Fruit fly (Drosophila melanogaster) whole organism, embryonic: ENCODE results near the gene CG1273.

Experiments
- ATbp ChIP-seq: fragments of 200-800 bp; sonication (Bioruptor generic); optimal IDR thresholded peaks from 2 replicates; lab custom pipeline; 2017; ENCODE audit warnings: missing biosample characterization, mild to moderate bottlenecking, missing genetic modification characterization, missing genetic modification reagents
- Atf3 ChIP-seq: fragments of 200-800 bp; sonication (Bioruptor generic); optimal IDR thresholded peaks from 3 replicates; lab custom pipeline; 2016; ENCODE audit warnings: missing biosample characterization, missing genetic modification characterization
- Bgb ChIP-seq: fragments of 200-800 bp; sonication (Bioruptor generic); IDR thresholded peaks from 2 replicates; pipeline ENCODE4 v1.3.6; 2022; ENCODE audit warnings: missing biosample characterization, missing genetic modification characterization; ENCODE audit not compliant: partially characterized antibody
- CG10209 ChIP-seq: fragments of 200-800 bp; sonication (Bioruptor generic); optimal IDR thresholded peaks from 3 replicates; lab custom pipeline; 2017; ENCODE audit warnings: missing biosample characterization, mild to moderate bottlenecking, missing genetic modification characterization, missing genetic modification reagents
- CG10366 ChIP-seq: fragments of 200-800 bp; sonication (Bioruptor generic); IDR thresholded peaks from 2 replicates; pipeline ENCODE4 v1.3.6; 2022; ENCODE audit warnings: missing biosample characterization, missing genetic modification characterization
- CG10431 ChIP-seq: fragments of 200-800 bp; sonication (Bioruptor generic); optimal IDR thresholded peaks from 3 replicates; lab custom pipeline; 2018; ENCODE audit warnings: missing biosample characterization, mild to moderate bottlenecking, missing genetic modification characterization
- CG11085 ChIP-seq: fragments of 200-800 bp; sonication (Bioruptor generic); IDR thresholded peaks from 2 replicates; pipeline ENCODE4 v1.3.6; 2022; ENCODE audit warnings: missing biosample characterization, missing genetic modification characterization
- CG12391 ChIP-seq: fragments of 200-800 bp; sonication (Bioruptor generic); optimal IDR thresholded peaks from 3 replicates; lab custom pipeline; 2018; ENCODE audit warnings: missing biosample characterization, mild to moderate bottlenecking, missing genetic modification characterization, moderate library complexity
- CG13775 ChIP-seq: fragments of 200-800 bp; sonication (Bioruptor generic); optimal IDR thresholded peaks from 3 replicates; lab custom pipeline; 2017; ENCODE audit warnings: missing biosample characterization, mild to moderate bottlenecking, missing genetic modification characterization
- CG14014 ChIP-seq: fragments of 200-800 bp; sonication (Bioruptor generic); IDR thresholded peaks from 2 replicates; pipeline ENCODE4 v1.3.6; 2022; ENCODE audit warnings: missing biosample characterization, missing genetic modification characterization
- CG14441 ChIP-seq: fragments of 200-800 bp; sonication (Bioruptor generic); IDR thresholded peaks from 2 replicates; pipeline ENCODE4 v1.3.6; 2022; ENCODE audit warnings: missing biosample characterization, missing genetic modification characterization
- CG17829 ChIP-seq: fragments of 200-800 bp; optimal IDR thresholded peaks from 2 replicates; lab custom pipeline; 2019; ENCODE audit warnings: missing biosample characterization, mild to moderate bottlenecking, missing genetic modification characterization, moderate library complexity
- CG18619 ChIP-seq: fragments of 200-800 bp; sonication (Bioruptor generic); optimal IDR thresholded peaks from 3 replicates; lab custom pipeline; 2017; ENCODE audit warnings: missing biosample characterization, mild to moderate bottlenecking, missing genetic modification characterization
- CG2116 ChIP-seq: fragments of 200-800 bp; sonication (Bioruptor generic); optimal IDR thresholded peaks from 3 replicates; lab custom pipeline; 2018; ENCODE audit warnings: missing biosample characterization, mild to moderate bottlenecking, missing genetic modification characterization
- CG2120 ChIP-seq: fragments of 200-800 bp; sonication (Bioruptor generic); optimal IDR thresholded peaks from 3 replicates; lab custom pipeline; 2016; ENCODE audit warnings: missing biosample characterization, missing genetic modification characterization
- CG30403 ChIP-seq: fragments of 200-800 bp; sonication (Bioruptor generic); optimal IDR thresholded peaks from 3 replicates; lab custom pipeline; 2016; ENCODE audit warnings: missing biosample characterization, missing genetic modification characterization
- CG31365 ChIP-seq: fragments of 200-800 bp; sonication (Bioruptor generic); optimal IDR thresholded peaks from 2 replicates; lab custom pipeline; 2018; ENCODE audit warnings: missing biosample characterization, mild to moderate bottlenecking, missing genetic modification characterization
- CG3847 ChIP-seq: fragments of 200-800 bp; sonication (Bioruptor generic); IDR thresholded peaks from 2 replicates; pipeline ENCODE4 v1.3.6; 2022; ENCODE audit warnings: missing biosample characterization, missing genetic modification characterization
- CG5180 ChIP-seq: fragments of 200-800 bp; sonication (Bioruptor generic); optimal IDR thresholded peaks from 3 replicates; lab custom pipeline; 2017; ENCODE audit warnings: missing biosample characterization, missing genetic modification characterization, mild to moderate bottlenecking, moderate library complexity, missing genetic modification reagents
- CG7372 ChIP-seq: fragments of 200-800 bp; sonication (Bioruptor generic); IDR thresholded peaks from 2 replicates; pipeline ENCODE4 v1.3.6; 2022; ENCODE audit warnings: missing biosample characterization, missing genetic modification characterization
- CG9727 ChIP-seq: fragments of 200-800 bp; sonication (Bioruptor generic); optimal IDR thresholded peaks from 3 replicates; lab custom pipeline; 2017; ENCODE audit warnings: missing biosample characterization, mild to moderate bottlenecking, missing genetic modification characterization
- CHES-1-like ChIP-seq: fragments of 200-800 bp; sonication (Bioruptor generic); optimal IDR thresholded peaks from 2 replicates; lab custom pipeline; 2016; ENCODE audit warnings: missing biosample characterization, missing genetic modification characterization
- Doc3 ChIP-seq: fragments of 200-800 bp; sonication (Bioruptor generic); IDR thresholded peaks from 3 replicates; pipeline ENCODE4 v1.3.6; 2022; ENCODE audit warnings: missing biosample characterization, missing genetic modification characterization; ENCODE audit not compliant: partially characterized antibody
- Drgx ChIP-seq: fragments of 200-800 bp; sonication (Bioruptor generic); IDR thresholded peaks from 2 replicates; pipeline ENCODE4 v1.3.6; 2022; ENCODE audit warnings: missing biosample characterization, missing genetic modification characterization
- Elba2 ChIP-seq: fragments of 200-800 bp; sonication (Bioruptor generic); optimal IDR thresholded peaks from 3 replicates; lab custom pipeline; 2016; ENCODE audit warnings: missing biosample characterization, missing genetic modification characterization
- Gug ChIP-seq: fragments of 200-800 bp; sonication (Bioruptor generic); IDR thresholded peaks from 4 replicates; pipeline ENCODE4 v1.3.6; 2022; ENCODE audit warnings: missing biosample characterization, missing genetic modification characterization
- Ssrp ChIP-seq: fragments of 200-800 bp; sonication (Bioruptor generic); optimal IDR thresholded peaks from 2 replicates; lab custom pipeline; 2018; ENCODE audit warnings: missing biosample characterization, mild to moderate bottlenecking, missing genetic modification characterization, moderate library complexity
- Xbp1 ChIP-seq: fragments of 200-800 bp; sonication (Bioruptor generic); optimal IDR thresholded peaks from 3 replicates; lab custom pipeline; 2016; ENCODE audit warnings: missing biosample characterization, mild to moderate bottlenecking, missing genetic modification characterization
- ap ChIP-seq: fragments of 200-800 bp; sonication (Bioruptor generic); IDR thresholded peaks from 2 replicates; pipeline ENCODE4 v1.3.6; 2022; ENCODE audit warnings: missing biosample characterization, missing genetic modification characterization
- bcd ChIP-seq: fragments of 200-800 bp; sonication (Bioruptor generic); optimal IDR thresholded peaks from 2 replicates; lab custom pipeline; 2017; ENCODE audit warnings: missing biosample characterization, mild to moderate bottlenecking, missing genetic modification characterization
- crol ChIP-seq: fragments of 200-800 bp; sonication (Bioruptor generic); IDR thresholded peaks from 2 replicates; pipeline ENCODE4 v1.3.6; 2022; ENCODE audit warnings: missing biosample characterization, missing genetic modification characterization
- dm ChIP-seq: fragments of 200-800 bp; sonication (Bioruptor generic); optimal IDR thresholded peaks from 3 replicates; lab custom pipeline; 2016; ENCODE audit warnings: missing biosample characterization, missing genetic modification characterization
- dmrt11E ChIP-seq: fragments of 200-800 bp; sonication (Bioruptor generic); optimal IDR thresholded peaks from 3 replicates; lab custom pipeline; 2018; ENCODE audit warnings: missing biosample characterization, mild to moderate bottlenecking, missing genetic modification characterization, moderate library complexity
- dpn ChIP-seq, 2 experiments: fragments of 200-800 bp; sonication (Bioruptor generic); optimal IDR thresholded peaks; 3 replicates each; lab custom pipeline; 2016; ENCODE audit warnings: missing biosample characterization in 2 of 2, missing genetic modification characterization in 2 of 2
- fd64A ChIP-seq: fragments of 200-800 bp; sonication (Bioruptor generic); optimal IDR thresholded peaks from 3 replicates; lab custom pipeline; 2018; ENCODE audit warnings: missing biosample characterization, mild to moderate bottlenecking, missing genetic modification characterization
- hb ChIP-seq: fragments of 200-800 bp; sonication (Bioruptor generic); IDR thresholded peaks from 3 replicates; pipeline ENCODE4 v1.3.6; 2022; ENCODE audit warnings: missing biosample characterization, missing genetic modification characterization; ENCODE audit not compliant: partially characterized antibody
- hkb ChIP-seq, 2 experiments: fragments of 200-800 bp in 1 of 2; fragments of >200 bp in 1 of 2; sonication (Bioruptor generic) in 1 of 2; IDR thresholded peaks in 1 of 2; optimal IDR thresholded peaks in 1 of 2; 2 replicates each; pipeline versions ENCODE4 v1.3.6 to Lab custom; 2017 to 2022; ENCODE audit warnings: missing biosample characterization in 1 of 2, missing genetic modification characterization in 1 of 2
- jumu ChIP-seq: fragments of 200-800 bp; sonication (Bioruptor generic); optimal IDR thresholded peaks from 3 replicates; lab custom pipeline; 2016; ENCODE audit warnings: missing biosample characterization, missing genetic modification characterization
- lilli ChIP-seq: fragments of 200-800 bp; sonication (Bioruptor generic); optimal IDR thresholded peaks from 3 replicates; lab custom pipeline; 2016; ENCODE audit warnings: missing biosample characterization, missing genetic modification characterization
- lmd ChIP-seq: fragments of 200-800 bp; sonication (Bioruptor generic); IDR thresholded peaks from 2 replicates; pipeline ENCODE4 v1.3.6; 2022; ENCODE audit warnings: missing biosample characterization, missing genetic modification characterization
- luna ChIP-seq: fragments of 200-800 bp; sonication (Bioruptor generic); optimal IDR thresholded peaks from 2 replicates; lab custom pipeline; 2016; ENCODE audit warnings: missing biosample characterization, missing genetic modification characterization
- nmo ChIP-seq: fragments of 200-800 bp; sonication (Bioruptor generic); optimal IDR thresholded peaks from 2 replicates; lab custom pipeline; 2018; ENCODE audit warnings: missing biosample characterization, mild to moderate bottlenecking, missing genetic modification characterization, moderate library complexity
- onecut ChIP-seq: fragments of 200-800 bp; sonication (Bioruptor generic); IDR thresholded peaks from 2 replicates; pipeline ENCODE4 v1.3.6; 2022; ENCODE audit warnings: missing biosample characterization, missing genetic modification characterization
- repo ChIP-seq: fragments of 200-800 bp; sonication (Bioruptor generic); optimal IDR thresholded peaks from 2 replicates; lab custom pipeline; 2016; ENCODE audit warnings: missing biosample characterization, missing genetic modification characterization
- sens ChIP-seq: fragments of 200-800 bp; sonication (Bioruptor generic); peaks from one replicate; lab custom pipeline; 2016; ENCODE audit warnings: missing biosample characterization, missing genetic modification characterization
- sisA ChIP-seq: fragments of 200-800 bp; sonication (Bioruptor generic); IDR thresholded peaks from 2 replicates; pipeline ENCODE4 v1.3.6; 2022; ENCODE audit warnings: missing biosample characterization, missing genetic modification characterization
- sna ChIP-seq: fragments of 200-800 bp; sonication (Bioruptor generic); IDR thresholded peaks from 2 replicates; pipeline ENCODE4 v1.3.6; 2022; ENCODE audit warnings: missing biosample characterization, missing genetic modification characterization; ENCODE audit not compliant: partially characterized antibody
- sug ChIP-seq: fragments of 200-800 bp; optimal IDR thresholded peaks from 2 replicates; lab custom pipeline; 2019; ENCODE audit warnings: missing biosample characterization, mild to moderate bottlenecking, missing genetic modification characterization, moderate library complexity
- vfl ChIP-seq: fragments of 200-800 bp; sonication (Bioruptor generic); optimal IDR thresholded peaks from 2 replicates; lab custom pipeline; 2016; ENCODE audit warnings: missing biosample characterization, missing genetic modification characterization

Gene CG1273

dm6 chr3L:4254301-4254834 lies 9.2 kb upstream of the CG1273 start, which contains the start of the genes ago and CG1265 (continued):
- TF ChIP-seq sna (GFP tag; lab: Robert Waterston, UW): no peak
- TF ChIP-seq Atf3 (GFP tag; lab: Kevin White, UChicago): no peak
- TF ChIP-seq Gug (GFP tag; lab: Robert Waterston, UW): peak; percentile 55; the same call in 2 of the 4 replicates
- TF ChIP-seq CG17829 (tag; lab: Kevin White, UChicago): peak; percentile 52
- TF ChIP-seq vfl (GFP tag; lab: Kevin White, UChicago): no peak
- peak; percentile 48 for TF ChIP-seq Ssrp (tag; lab: Kevin White, UChicago)
- TF ChIP-seq CG13775: peak; percentile 60
- TF ChIP-seq dmrt11E (tag; lab: Kevin White, UChicago): peak; percentile 23
- TF ChIP-seq CG10366: peak; percentile 9; the same call in 1 of the 2 replicates
- no peak for TF ChIP-seq hkb (optimal IDR thresholded peaks at IDR 0.05; lab: Kevin White, UChicago)
- no peak for TF ChIP-seq hkb (GFP tag; IDR thresholded peaks at IDR 0.05; lab: Robert Waterston, UW)
- no peak for TF ChIP-seq Bgb (GFP tag; lab: Robert Waterston, UW)
- TF ChIP-seq sug (tag; lab: Kevin White, UChicago): peak; percentile 43
- peak; percentile 57 for TF ChIP-seq CG10209 (GFP tag; lab: Kevin White, UChicago)
- peak; percentile 50 for TF ChIP-seq lilli
- no peak; the same call in 1 of the 2 replicates for TF ChIP-seq ap (GFP tag; lab: Robert Waterston, UW)
- peak; percentile 6 for TF ChIP-seq CG2116 (GFP tag; lab: Kevin White, UChicago)
- TF ChIP-seq onecut: no peak
- no peak for TF ChIP-seq dm (GFP tag; lab: Kevin White, UChicago)
- peak; percentile 52 for TF ChIP-seq CG2120 (GFP tag; lab: Kevin White, UChicago)
- TF ChIP-seq CG31365 (tag; lab: Kevin White, UChicago): no peak
- no peak for TF ChIP-seq fd64A (GFP tag; lab: Kevin White, UChicago)
- TF ChIP-seq crol: no peak
- peak; percentile 33 for TF ChIP-seq CG10431
- peak; percentile 2 for TF ChIP-seq CG5180 (GFP tag; lab: Kevin White, UChicago)
- peak; percentile 42 for TF ChIP-seq sisA (GFP tag; lab: Robert Waterston, UW)
- no peak for TF ChIP-seq repo (GFP tag; lab: Kevin White, UChicago)
- no peak for TF ChIP-seq luna (GFP tag; lab: Kevin White, UChicago)
- TF ChIP-seq lmd: peak; percentile 41; the same call in 1 of the 2 replicates
- TF ChIP-seq Drgx (GFP tag; lab: Robert Waterston, UW): peak; percentile 25; the same call in 1 of the 2 replicates
- TF ChIP-seq nmo: peak; percentile 73
- TF ChIP-seq CG11085 (GFP tag; lab: Robert Waterston, UW): 0 out of 2 replicates have a peak, but pooled peaks have one; percentile 6
- TF ChIP-seq CG14014 (GFP tag; lab: Robert Waterston, UW): peak; percentile 47
- TF ChIP-seq CG3847 (GFP tag; lab: Robert Waterston, UW): peak; percentile 12; the same call in 1 of the 2 replicates
- TF ChIP-seq CG14441 (GFP tag; lab: Robert Waterston, UW): peak; percentile 39; the same call in 1 of the 2 replicates
- peak; percentile 15 for TF ChIP-seq CG18619
- TF ChIP-seq jumu (GFP tag; lab: Kevin White, UChicago): no peak
- TF ChIP-seq CG9727 (GFP tag; lab: Kevin White, UChicago): peak; percentile 53
- peak; percentile 46 for TF ChIP-seq CG7372 (GFP tag; lab: Robert Waterston, UW)
- peak; percentile 52 for TF ChIP-seq sens
- TF ChIP-seq CG12391 (tag; lab: Kevin White, UChicago): peak; percentile 54
- TF ChIP-seq ATbp (GFP tag; lab: Kevin White, UChicago): no peak
- TF ChIP-seq Elba2 (GFP tag; lab: Kevin White, UChicago): no peak
- peak in 1 of 2 experiments; percentile 23 for TF ChIP-seq dpn (GFP tag; optimal IDR thresholded peaks at IDR 0.05; lab: Kevin White, UChicago)
- no peak for TF ChIP-seq CHES-1-like (GFP tag; lab: Kevin White, UChicago)
- TF ChIP-seq Doc3 (GFP tag; lab: Robert Waterston, UW): 0 out of 3 replicates have a peak, but pooled peaks have one; percentile 9
- TF ChIP-seq CG30403 (GFP tag; lab: Kevin White, UChicago): peak; percentile 64
- TF ChIP-seq Xbp1 (GFP tag; lab: Kevin White, UChicago): peak; percentile 29
- TF ChIP-seq bcd: peak; percentile 34
- TF ChIP-seq hb: no peak
